Worm (Caenorhabditis elegans): ENCODE measurements around the gene phat-5.

The phat-5 gene

ce11 chrV:4157291-4157690, 35.0 kb upstream of the phat-5 start:
- no peak for TF ChIP-seq tbx-11 (GFP tag; IDR thresholded peaks at IDR 0.05)
- TF ChIP-seq ceh-13 (GFP tag; optimal IDR thresholded peaks at IDR 0.05), result no peak
- no peak for TF ChIP-seq hnd-1 (tag; optimal IDR thresholded peaks at IDR 0.05)

DNA sequence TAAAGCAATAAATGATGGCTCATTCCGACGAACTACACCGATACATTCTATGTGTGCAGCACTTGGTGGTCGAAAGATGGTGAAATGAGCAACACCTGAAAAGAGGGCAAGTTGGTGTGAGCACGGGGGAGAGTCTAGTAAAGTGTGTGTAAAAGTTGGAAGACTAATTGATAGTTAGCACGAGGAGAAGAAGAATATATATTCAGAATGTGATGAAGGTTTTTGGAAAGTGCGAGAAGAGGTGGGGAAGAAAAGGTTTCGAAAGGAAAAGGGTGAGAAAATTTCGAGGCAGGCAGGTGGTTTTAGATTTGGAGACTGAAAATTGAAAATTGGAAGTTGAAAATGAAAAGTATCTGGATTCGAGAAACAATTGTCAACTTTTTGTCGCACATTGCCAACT, 29.9 kb upstream of the phat-5 start, which contains the start of gene Y45G5AM.6:
Gene Y45G5AM.6, minus strand, starts transcription at position 101 of the 400 bp plus-strand sequence.
- TF ChIP-seq tra-4 (tag; optimal IDR thresholded peaks at IDR 0.05) (no peak), aly-1 (tag; optimal IDR thresholded peaks at IDR 0.05) (no peak), pes-1 (GFP tag; IDR thresholded peaks at IDR 0.05) (no peak), ama-1 (optimal IDR thresholded peaks at IDR 0.05) (no peak), ceh-13 (GFP tag; optimal IDR thresholded peaks at IDR 0.05) (no peak), hnd-1 (tag; optimal IDR thresholded peaks at IDR 0.05) (no peak), tbx-11 (GFP tag; IDR thresholded peaks at IDR 0.05) (no peak), tbx-37 (GFP tag; conservative IDR thresholded peaks at IDR 0.05) (no peak), flt-1 (GFP tag; IDR thresholded peaks at IDR 0.05) (no peak), F13C5.2 (tag; optimal IDR thresholded peaks at IDR 0.05) (no peak)

DNA sequence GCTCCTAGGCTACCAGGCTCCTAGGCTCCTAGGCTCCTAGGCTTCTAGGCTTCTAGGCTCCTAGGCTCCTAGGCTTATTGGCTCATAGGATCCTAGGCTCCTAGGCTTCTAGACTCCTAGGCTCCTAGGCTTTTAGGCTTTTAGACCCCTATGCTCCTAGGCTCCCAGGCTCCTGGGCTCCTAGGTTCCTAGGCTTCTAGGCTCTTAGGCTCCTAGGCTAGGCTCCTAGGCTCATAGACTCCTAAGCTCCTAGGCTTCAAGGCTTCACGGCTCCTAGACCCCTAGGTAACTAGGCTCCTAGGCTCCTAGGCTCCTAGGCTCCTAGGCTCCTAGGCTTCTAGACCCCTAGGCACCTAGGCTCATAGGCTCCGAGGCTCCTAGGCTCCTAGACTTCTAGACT, 29.1 kb upstream of the phat-5 start:
- TF ChIP-seq B0310.2 (tag; optimal IDR thresholded peaks at IDR 0.05) (no peak), sea-1 (GFP tag; conservative IDR thresholded peaks at IDR 0.05) (no peak), flt-1 (GFP tag; IDR thresholded peaks at IDR 0.05) (no peak), ama-1 (optimal IDR thresholded peaks at IDR 0.05) (no peak), hmbx-1 (tag; optimal IDR thresholded peaks at IDR 0.05) (no peak), ceh-13 (GFP tag; optimal IDR thresholded peaks at IDR 0.05) (no peak), tbx-37 (GFP tag; conservative IDR thresholded peaks at IDR 0.05) (no peak), aly-1 (tag; optimal IDR thresholded peaks at IDR 0.05) (no peak)

ce11 chrV:4144205-4144604, 21.9 kb upstream of the phat-5 start, which contains the start of gene Y45G5AL.1:
TSS of gene Y45G5AL.1 (plus strand) at chrV:4144505.
- TF ChIP-seq ets-7 (tag; optimal IDR thresholded peaks at IDR 0.05) (no peak), pes-1 (GFP tag; IDR thresholded peaks at IDR 0.05) (no peak), B0310.2 (tag; optimal IDR thresholded peaks at IDR 0.05) (no peak), sea-1 (GFP tag; conservative IDR thresholded peaks at IDR 0.05) (no peak), ama-1 (optimal IDR thresholded peaks at IDR 0.05) (no peak), hmbx-1 (tag; optimal IDR thresholded peaks at IDR 0.05) (no peak), F13C5.2 (tag; optimal IDR thresholded peaks at IDR 0.05) (no peak), hnd-1 (tag; optimal IDR thresholded peaks at IDR 0.05) (no peak), flt-1 (GFP tag; IDR thresholded peaks at IDR 0.05) (no peak), hmg-4 (GFP tag; optimal IDR thresholded peaks at IDR 0.05) (no peak), aly-1 (tag; optimal IDR thresholded peaks at IDR 0.05) (no peak), tra-4 (tag; optimal IDR thresholded peaks at IDR 0.05) (no peak), ceh-13 (GFP tag; optimal IDR thresholded peaks at IDR 0.05) (no peak), tbx-37 (GFP tag; conservative IDR thresholded peaks at IDR 0.05) (no peak), tbx-11 (GFP tag; IDR thresholded peaks at IDR 0.05) (no peak), ceh-36 (tag; optimal IDR thresholded peaks at IDR 0.05) (no peak), scrt-1 (GFP tag; IDR thresholded peaks at IDR 0.05) (no peak)

- no peak for TF ChIP-seq scrt-1 (GFP tag; IDR thresholded peaks at IDR 0.05)
- TF ChIP-seq pes-1 (GFP tag; IDR thresholded peaks at IDR 0.05), result no peak
- no peak for TF ChIP-seq tbx-37 (GFP tag; conservative IDR thresholded peaks at IDR 0.05)
- TF ChIP-seq aly-1 (tag; optimal IDR thresholded peaks at IDR 0.05), result no peak
- TF ChIP-seq hmg-4 (GFP tag; optimal IDR thresholded peaks at IDR 0.05), result no peak
- TF ChIP-seq flt-1 (GFP tag; IDR thresholded peaks at IDR 0.05), result no peak
- no peak for TF ChIP-seq sea-1 (GFP tag; conservative IDR thresholded peaks at IDR 0.05)
- no peak for TF ChIP-seq hmbx-1 (tag; optimal IDR thresholded peaks at IDR 0.05)
- no peak for TF ChIP-seq ceh-36 (tag; optimal IDR thresholded peaks at IDR 0.05)
- no peak for TF ChIP-seq tbx-11 (GFP tag; IDR thresholded peaks at IDR 0.05)
- no peak for TF ChIP-seq ama-1 (optimal IDR thresholded peaks at IDR 0.05)
- TF ChIP-seq B0310.2 (tag; optimal IDR thresholded peaks at IDR 0.05), result no peak
- no peak for TF ChIP-seq ets-7 (tag; optimal IDR thresholded peaks at IDR 0.05)
- no peak for TF ChIP-seq ceh-13 (GFP tag; optimal IDR thresholded peaks at IDR 0.05)
- TF ChIP-seq F13C5.2 (tag; optimal IDR thresholded peaks at IDR 0.05), result no peak
- TF ChIP-seq hnd-1 (tag; optimal IDR thresholded peaks at IDR 0.05), result no peak
- no peak for TF ChIP-seq tra-4 (tag; optimal IDR thresholded peaks at IDR 0.05)
These were observed 20.7 kb upstream of the phat-5 start for ce11 chrV:4143034-4143433.

DNA sequence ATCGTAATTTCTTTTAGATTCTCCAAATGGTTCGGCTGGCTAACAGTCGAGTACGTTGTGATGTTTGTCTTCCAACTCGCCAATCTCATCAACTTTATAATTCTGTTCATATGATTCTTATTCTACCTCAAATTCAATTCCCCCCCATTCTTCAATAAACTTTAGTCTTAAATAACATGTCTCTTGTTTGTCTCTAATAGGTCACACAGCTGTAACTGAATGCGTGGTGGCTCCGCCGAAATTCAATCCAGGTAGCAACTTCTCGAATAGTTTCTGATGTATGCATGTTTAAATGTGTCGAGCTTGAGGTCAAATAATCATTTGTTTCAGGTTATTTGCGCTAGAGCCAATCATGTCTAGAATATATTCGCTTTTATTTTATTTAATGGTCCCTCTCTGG, 16.4 kb upstream of the phat-5 start, which contains the start of gene lgc-29:
Gene lgc-29, plus strand, starts transcription at position 301 of the 400 bp plus-strand sequence.
- TF ChIP-seq flt-1 (GFP tag; IDR thresholded peaks at IDR 0.05) (no peak), tra-4 (tag; optimal IDR thresholded peaks at IDR 0.05) (no peak), ama-1 (optimal IDR thresholded peaks at IDR 0.05) (no peak), hmbx-1 (tag; optimal IDR thresholded peaks at IDR 0.05) (no peak), ceh-36 (tag; optimal IDR thresholded peaks at IDR 0.05) (no peak)

DNA sequence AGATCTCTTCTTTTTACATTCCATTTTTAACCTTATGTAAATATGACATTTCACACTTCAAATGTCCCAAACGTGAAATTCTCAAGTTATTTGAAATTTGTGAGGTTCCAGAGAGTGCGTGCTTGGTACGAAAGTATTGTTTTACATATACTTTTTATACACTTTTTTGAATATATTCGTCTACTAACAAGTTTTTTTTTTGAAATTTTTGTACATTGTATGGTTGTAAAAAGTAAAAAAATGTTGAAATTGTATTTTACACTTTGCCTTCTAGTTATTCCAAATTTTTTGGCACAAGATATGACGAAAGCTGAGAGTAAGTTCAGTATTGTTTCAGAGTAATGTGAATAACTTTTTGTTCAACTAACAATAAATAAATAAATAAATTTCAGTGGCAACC, 12.4 kb upstream of the phat-5 start, which contains the start of gene lgc-1:
Gene lgc-1, plus strand, starts transcription at position 301 of the 400 bp plus-strand sequence.
- TF ChIP-seq hmbx-1 (tag; optimal IDR thresholded peaks at IDR 0.05) (no peak), tbx-11 (GFP tag; IDR thresholded peaks at IDR 0.05) (no peak), hmg-4 (GFP tag; optimal IDR thresholded peaks at IDR 0.05) (no peak), ama-1 (optimal IDR thresholded peaks at IDR 0.05) (no peak), aly-1 (tag; optimal IDR thresholded peaks at IDR 0.05) (no peak), hnd-1 (tag; optimal IDR thresholded peaks at IDR 0.05) (no peak), ceh-36 (tag; optimal IDR thresholded peaks at IDR 0.05) (no peak), tra-4 (tag; optimal IDR thresholded peaks at IDR 0.05) (no peak), ceh-13 (GFP tag; optimal IDR thresholded peaks at IDR 0.05) (no peak), F13C5.2 (tag; optimal IDR thresholded peaks at IDR 0.05) (no peak), sea-1 (GFP tag; conservative IDR thresholded peaks at IDR 0.05) (no peak), B0310.2 (tag; optimal IDR thresholded peaks at IDR 0.05) (no peak), pes-1 (GFP tag; IDR thresholded peaks at IDR 0.05) (no peak)

ce11 chrV:4131471-4131939, 9.2 kb upstream of the phat-5 start, which contains the start of gene nhr-57:
TSS of gene nhr-57 (plus strand) at chrV:4131889.
- TF ChIP-seq flt-1 (GFP tag; IDR thresholded peaks at IDR 0.05) (no peak), ceh-13 (GFP tag; optimal IDR thresholded peaks at IDR 0.05) (no peak), tra-4 (tag; optimal IDR thresholded peaks at IDR 0.05) (no peak), hmg-4 (GFP tag; optimal IDR thresholded peaks at IDR 0.05) (no peak), aly-1 (tag; optimal IDR thresholded peaks at IDR 0.05) (no peak), pes-1 (GFP tag; IDR thresholded peaks at IDR 0.05) (no peak), tbx-37 (GFP tag; conservative IDR thresholded peaks at IDR 0.05) (no peak), hmbx-1 (tag; optimal IDR thresholded peaks at IDR 0.05) (no peak), ceh-36 (tag; optimal IDR thresholded peaks at IDR 0.05) (no peak)
